Worm (Caenorhabditis elegans) whole organism, L1 larva: ENCODE measurements around the gene F58B4.2.

Source experiments
- aha-1 ChIP-seq: fragments of 150-350 bp; optimal IDR thresholded peaks from 2 replicates; lab custom pipeline; 2014; ENCODE audit warnings: missing biosample characterization, missing genetic modification characterization
- aly-2 ChIP-seq: fragments of 150-350 bp; optimal IDR thresholded peaks from 2 replicates; lab custom pipeline; 2014; ENCODE audit warnings: missing biosample characterization, missing genetic modification characterization
- ama-1 ChIP-seq: fragments of 150-350 bp; optimal IDR thresholded peaks from 2 replicates; lab custom pipeline; 2014
- ceh-63 ChIP-seq: fragments of 200-800 bp; sonication (Bioruptor generic); optimal IDR thresholded peaks from 2 replicates; lab custom pipeline; 2018; ENCODE audit warnings: mild to moderate bottlenecking, missing genetic modification characterization, missing compliant biosample characterization
- dpl-1 ChIP-seq, 3 experiments: fragments of 150-350 bp in 2 of 3; sonication (generic microtip) in 1 of 3; optimal IDR thresholded peaks; 2 replicates each; lab custom pipeline; 2014 to 2017; ENCODE audit warnings: missing biosample characterization in 3 of 3, missing genetic modification characterization in 3 of 3, missing genetic modification reagents in 3 of 3
- dsc-1 ChIP-seq: sonication (generic microtip); optimal IDR thresholded peaks from 2 replicates; lab custom pipeline; 2016; ENCODE audit warnings: mild to moderate bottlenecking, missing genetic modification characterization, missing compliant biosample characterization
- efl-3 ChIP-seq: fragments of 200-800 bp; sonication (Bioruptor generic); optimal IDR thresholded peaks from 2 replicates; lab custom pipeline; 2018; ENCODE audit warnings: mild to moderate bottlenecking, missing genetic modification characterization, missing compliant biosample characterization
- elt-2 ChIP-seq: sonication (generic microtip); optimal IDR thresholded peaks from 2 replicates; lab custom pipeline; 2016; ENCODE audit warnings: missing genetic modification characterization, mild to moderate bottlenecking, inconsistent platforms, missing compliant biosample characterization, missing genetic modification reagents
- ets-5 ChIP-seq: fragments of 200-800 bp; sonication (Bioruptor generic); IDR thresholded peaks from 2 replicates; pipeline ENCODE4 v1.3.6; 2022; ENCODE audit warnings: missing genetic modification characterization, missing compliant biosample characterization
- fkh-10 ChIP-seq: sonication (generic microtip); optimal IDR thresholded peaks from 2 replicates; lab custom pipeline; 2017; ENCODE audit warnings: missing biosample characterization, missing genetic modification reagents, missing genetic modification characterization
- fkh-8 ChIP-seq: sonication (generic microtip); optimal IDR thresholded peaks from 2 replicates; lab custom pipeline; 2016; ENCODE audit warnings: mild to moderate bottlenecking, missing genetic modification characterization, missing compliant biosample characterization
- fos-1 ChIP-seq: fragments of 150-350 bp; optimal IDR thresholded peaks from 2 replicates; lab custom pipeline; 2014; ENCODE audit warnings: missing biosample characterization, missing genetic modification characterization
- grh-1 ChIP-seq: fragments of 200-800 bp; sonication (Bioruptor generic); IDR thresholded peaks from 2 replicates; pipeline ENCODE4 v1.3.6; 2022; ENCODE audit warnings: missing genetic modification reagents, missing genetic modification characterization, missing compliant biosample characterization
- hpl-2 ChIP-seq: fragments of 150-350 bp; optimal IDR thresholded peaks from 2 replicates; lab custom pipeline; 2014; ENCODE audit warnings: missing biosample characterization, missing genetic modification reagents, missing genetic modification characterization
- irx-1 ChIP-seq: sonication (generic microtip); optimal IDR thresholded peaks from 2 replicates; lab custom pipeline; 2016; ENCODE audit warnings: missing genetic modification characterization, missing compliant biosample characterization
- lin-14 ChIP-seq: fragments of 200-800 bp; sonication (Bioruptor generic); optimal IDR thresholded peaks from 2 replicates; lab custom pipeline; 2018; ENCODE audit warnings: mild to moderate bottlenecking, missing genetic modification characterization, moderate library complexity, missing compliant biosample characterization
- lin-35 ChIP-seq, 2 experiments: fragments of 150-350 bp; optimal IDR thresholded peaks; 2 replicates each; lab custom pipeline; 2014; ENCODE audit warnings: missing biosample characterization in 2 of 2, missing genetic modification characterization in 2 of 2, missing genetic modification reagents in 2 of 2
- lir-3 ChIP-seq: sonication (generic microtip); optimal IDR thresholded peaks from 2 replicates; lab custom pipeline; 2016; ENCODE audit warnings: mild to moderate bottlenecking, missing genetic modification characterization, moderate library complexity, missing compliant biosample characterization; ENCODE audit not compliant: poor library complexity
- nhr-12 ChIP-seq: sonication (generic microtip); optimal IDR thresholded peaks from 2 replicates; lab custom pipeline; 2017; ENCODE audit warnings: missing biosample characterization, missing genetic modification characterization
- nhr-20 ChIP-seq: sonication (generic microtip); optimal IDR thresholded peaks from 2 replicates; lab custom pipeline; 2016; ENCODE audit warnings: mild to moderate bottlenecking, missing genetic modification characterization, missing compliant biosample characterization
- nhr-237 ChIP-seq: fragments of 150-350 bp; optimal IDR thresholded peaks from 2 replicates; lab custom pipeline; 2014; ENCODE audit warnings: missing biosample characterization, missing genetic modification characterization
- nhr-28 ChIP-seq: fragments of 150-350 bp; optimal IDR thresholded peaks from 2 replicates; lab custom pipeline; 2014; ENCODE audit warnings: missing biosample characterization, missing genetic modification characterization
- nhr-47 ChIP-seq: sonication (generic microtip); optimal IDR thresholded peaks from 2 replicates; lab custom pipeline; 2016; ENCODE audit warnings: mild to moderate bottlenecking, missing genetic modification characterization, moderate library complexity, missing compliant biosample characterization
- nhr-71 ChIP-seq: sonication (generic microtip); optimal IDR thresholded peaks from 2 replicates; lab custom pipeline; 2016; ENCODE audit warnings: mild to moderate bottlenecking, missing genetic modification characterization, moderate library complexity, missing compliant biosample characterization
- nhr-85 ChIP-seq: sonication (generic microtip); peaks from one replicate; lab custom pipeline; 2016; ENCODE audit warnings: missing genetic modification characterization, inconsistent platforms, missing compliant biosample characterization
- nhr-90 ChIP-seq: sonication (generic microtip); optimal IDR thresholded peaks from 2 replicates; lab custom pipeline; 2016; ENCODE audit warnings: mild to moderate bottlenecking, missing genetic modification characterization, missing compliant biosample characterization; ENCODE audit not compliant: poor library complexity
- pag-3 ChIP-seq: sonication (generic microtip); optimal IDR thresholded peaks from 2 replicates; lab custom pipeline; 2017; ENCODE audit warnings: missing genetic modification characterization, mild to moderate bottlenecking, missing compliant biosample characterization, antibody characterized with exemption, borderline replicate concordance; ENCODE audit not compliant: insufficient read depth
- pax-3 ChIP-seq: fragments of 200-800 bp; sonication (Bioruptor generic); optimal IDR thresholded peaks from 2 replicates; lab custom pipeline; 2018; ENCODE audit warnings: mild to moderate bottlenecking, missing genetic modification characterization, moderate library complexity, missing compliant biosample characterization
- pqm-1 ChIP-seq: sonication (generic microtip); optimal IDR thresholded peaks from 3 replicates; lab custom pipeline; 2017; ENCODE audit warnings: missing biosample characterization, missing genetic modification characterization
- rnt-1 ChIP-seq: sonication (generic microtip); optimal IDR thresholded peaks from 2 replicates; lab custom pipeline; 2016; ENCODE audit warnings: mild to moderate bottlenecking, missing genetic modification characterization, moderate library complexity, missing compliant biosample characterization
- snpc-4 ChIP-seq: fragments of 150-350 bp; optimal IDR thresholded peaks from 2 replicates; lab custom pipeline; 2014; ENCODE audit warnings: missing biosample characterization, missing genetic modification characterization
- snu-23 ChIP-seq: sonication (generic microtip); optimal IDR thresholded peaks from 2 replicates; lab custom pipeline; 2016; ENCODE audit warnings: missing genetic modification characterization, missing compliant biosample characterization
- sox-4 ChIP-seq: sonication (generic microtip); optimal IDR thresholded peaks from 2 replicates; lab custom pipeline; 2016; ENCODE audit warnings: missing genetic modification characterization, missing compliant biosample characterization
- sptf-1 ChIP-seq: fragments of 150-350 bp; optimal IDR thresholded peaks from 2 replicates; lab custom pipeline; 2014; ENCODE audit warnings: missing biosample characterization, missing genetic modification characterization
- sup-37 ChIP-seq: fragments of 200-800 bp; sonication (Bioruptor generic); optimal IDR thresholded peaks from 2 replicates; lab custom pipeline; 2018; ENCODE audit warnings: mild to moderate bottlenecking, missing genetic modification characterization, missing compliant biosample characterization
- tlp-1 ChIP-seq: fragments of 150-350 bp; optimal IDR thresholded peaks from 2 replicates; lab custom pipeline; 2014; ENCODE audit warnings: missing biosample characterization, missing genetic modification characterization
- unc-30 ChIP-seq: sonication (generic microtip); optimal IDR thresholded peaks from 2 replicates; lab custom pipeline; 2017; ENCODE audit warnings: missing biosample characterization, missing genetic modification characterization
- unc-62 ChIP-seq: fragments of 150-350 bp; optimal IDR thresholded peaks from 2 replicates; lab custom pipeline; 2014; ENCODE audit warnings: missing biosample characterization, missing genetic modification reagents, missing genetic modification characterization
- vab-15 ChIP-seq: sonication (generic microtip); optimal IDR thresholded peaks from 2 replicates; lab custom pipeline; 2017; ENCODE audit warnings: missing genotype, mild to moderate bottlenecking, missing genetic modification characterization, missing compliant biosample characterization

The F58B4.2 gene

DNA sequence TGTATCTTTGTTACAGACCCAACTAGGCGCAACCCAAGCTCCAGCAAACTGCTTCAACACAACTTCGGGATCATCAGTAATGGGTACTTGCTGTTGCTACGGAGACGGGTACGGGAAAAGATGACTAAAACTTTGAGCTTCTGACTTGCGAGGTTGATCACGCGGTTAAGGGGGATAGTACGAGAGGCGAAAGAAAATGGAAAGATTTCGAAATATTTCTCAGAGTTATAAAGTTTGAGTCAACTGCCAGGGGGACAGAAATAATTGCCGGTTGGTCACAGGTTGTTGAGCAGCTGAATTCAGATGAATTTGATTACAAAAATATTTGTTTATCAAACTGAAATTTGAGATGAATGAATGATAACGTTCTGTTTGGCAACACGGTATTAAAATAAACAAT, 7.4 kb upstream of the F58B4.2 start (continued):
- TF ChIP-seq dpl-1 (GFP tag; optimal IDR thresholded peaks at IDR 0.05; lab: Kevin White, UChicago) (no peak), sptf-1 (tag; lab: Kevin White, UChicago) (no peak), tlp-1 (no peak), nhr-237 (tag; lab: Kevin White, UChicago) (no peak), snpc-4 (tag; lab: Kevin White, UChicago) (no peak), pag-3 (no peak), unc-62 (no peak)

DNA sequence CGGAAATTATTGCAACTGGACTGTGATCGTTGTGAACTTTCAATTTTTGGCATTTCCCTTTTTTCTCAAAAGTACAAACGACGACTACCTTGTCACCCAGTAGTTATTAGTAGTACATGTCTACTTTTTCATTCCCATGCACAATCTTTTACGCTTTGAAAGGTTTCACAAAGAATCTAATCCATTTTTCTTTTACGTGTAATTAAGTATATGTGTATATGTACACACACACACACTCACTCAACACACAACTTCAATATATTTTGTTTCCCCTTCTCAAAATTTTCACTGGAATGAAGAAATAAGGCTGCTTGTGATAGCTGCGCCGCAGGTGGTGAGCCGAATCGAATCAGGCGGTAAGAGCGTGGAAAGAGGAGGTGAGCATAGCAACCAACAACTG, 6.5 kb upstream of the F58B4.2 start, which contains the start of gene F58B4.6:
Gene F58B4.6 (plus strand): TSS at position 301 of the 400 bp plus-strand sequence.
- no peak for TF ChIP-seq vab-15 (tag; lab: Kevin White, UChicago)
- TF ChIP-seq nhr-71 (tag; lab: Kevin White, UChicago) = peak; percentile 12
- peak; percentile 17 for TF ChIP-seq pax-3 (tag; lab: Kevin White, UChicago)
- peak; percentile 71 for TF ChIP-seq fkh-8 (tag; lab: Kevin White, UChicago)
- TF ChIP-seq fkh-10 (GFP tag; lab: Kevin White, UChicago) = no peak
- TF ChIP-seq pqm-1 = no peak
- TF ChIP-seq ama-1 = no peak
- TF ChIP-seq lin-14 = no peak
- no peak for TF ChIP-seq nhr-85 (tag; lab: Kevin White, UChicago)
- peak; percentile 20 for TF ChIP-seq nhr-47 (tag; lab: Kevin White, UChicago)
- TF ChIP-seq, all 84 proteins: peak for 4

DNA sequence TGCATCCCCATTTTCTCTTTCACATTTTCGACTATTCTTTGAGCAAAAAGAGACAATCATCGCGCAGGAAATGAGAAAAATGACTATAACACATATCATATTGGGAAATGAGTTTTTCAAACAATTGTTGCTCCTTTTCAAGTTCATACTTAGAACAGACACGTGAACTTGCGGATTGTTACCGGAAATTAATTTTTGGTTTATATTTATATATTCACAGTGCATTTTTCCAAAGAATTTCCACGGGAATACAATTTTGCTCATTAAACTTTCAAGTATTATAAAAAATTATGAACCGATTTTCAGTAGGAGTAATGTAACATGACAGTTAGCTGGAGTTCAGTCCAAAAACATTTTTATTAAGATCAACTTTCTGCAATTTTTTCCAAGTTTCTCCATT, 5.0 kb upstream of the F58B4.2 start, which contains the start of gene F58B4.7:
Gene F58B4.7 (minus strand): TSS at position 101 of the 400 bp plus-strand sequence.
- TF ChIP-seq pag-3 (no peak), ceh-63 (GFP tag; lab: Kevin White, UChicago) (no peak), nhr-237 (tag; lab: Kevin White, UChicago) (no peak), nhr-90 (no peak), nhr-12 (tag; lab: Kevin White, UChicago) (no peak), tlp-1 (no peak), elt-2 (tag; lab: Kevin White, UChicago) (no peak), ets-5 (GFP tag; lab: Robert Waterston, UW) (no peak), dsc-1 (tag; lab: Kevin White, UChicago) (no peak), efl-3 (no peak), lin-35 (GFP tag; optimal IDR thresholded peaks at IDR 0.05; lab: Kevin White, UChicago) (no peak), rnt-1 (tag; lab: Kevin White, UChicago) (no peak), nhr-20 (tag; lab: Kevin White, UChicago) (no peak), dpl-1 (GFP tag; optimal IDR thresholded peaks at IDR 0.05; lab: Kevin White, UChicago) (no peak), unc-30 (tag; lab: Kevin White, UChicago) (no peak), sup-37 (GFP tag; lab: Kevin White, UChicago) (no peak), snu-23 (GFP tag; lab: Kevin White, UChicago) (no peak)

DNA sequence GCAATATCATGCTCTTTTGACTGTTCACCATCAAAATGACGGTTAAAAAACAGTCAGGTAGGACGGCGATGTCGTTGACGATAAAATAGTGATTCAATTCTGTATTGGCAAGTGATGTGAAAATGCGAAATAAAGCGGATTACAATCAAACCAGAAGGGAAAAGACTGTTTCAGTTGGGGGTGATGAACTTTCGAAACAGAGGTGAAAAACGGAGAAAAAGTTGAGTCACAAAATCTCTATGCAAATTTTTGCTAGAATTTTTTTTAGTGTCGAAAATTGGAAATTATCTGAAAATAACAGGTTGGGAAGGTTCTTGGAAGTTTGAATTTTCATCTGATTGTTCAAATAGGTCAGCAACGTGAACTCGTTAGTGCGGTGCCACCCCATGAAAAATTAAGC, 3.5 kb upstream of the F58B4.2 start, which contains the start of gene nas-31:
Gene nas-31 (minus strand): TSS at position 101 of the 400 bp plus-strand sequence.
- TF ChIP-seq snu-23 (GFP tag; lab: Kevin White, UChicago) (no peak), sox-4 (tag; lab: Kevin White, UChicago) (no peak), nhr-90 (no peak), aha-1 (tag; lab: Kevin White, UChicago) (no peak), dsc-1 (tag; lab: Kevin White, UChicago) (no peak), nhr-28 (tag; lab: Kevin White, UChicago) (no peak), lir-3 (no peak), aly-2 (tag; lab: Kevin White, UChicago) (no peak), hpl-2 (no peak), irx-1 (tag; lab: Kevin White, UChicago) (no peak), fos-1 (tag; lab: Kevin White, UChicago) (no peak), ama-1 (no peak), tlp-1 (no peak), nhr-47 (tag; lab: Kevin White, UChicago) (no peak), nhr-20 (tag; lab: Kevin White, UChicago) (no peak), grh-1 (GFP tag; lab: Robert Waterston, UW) (no peak)
- TF ChIP-seq, all 84 proteins: peak for 0
